Fruit fly (Drosophila melanogaster): ENCODE data around the gene mRpL44.

mRpL44 gene

DNA sequence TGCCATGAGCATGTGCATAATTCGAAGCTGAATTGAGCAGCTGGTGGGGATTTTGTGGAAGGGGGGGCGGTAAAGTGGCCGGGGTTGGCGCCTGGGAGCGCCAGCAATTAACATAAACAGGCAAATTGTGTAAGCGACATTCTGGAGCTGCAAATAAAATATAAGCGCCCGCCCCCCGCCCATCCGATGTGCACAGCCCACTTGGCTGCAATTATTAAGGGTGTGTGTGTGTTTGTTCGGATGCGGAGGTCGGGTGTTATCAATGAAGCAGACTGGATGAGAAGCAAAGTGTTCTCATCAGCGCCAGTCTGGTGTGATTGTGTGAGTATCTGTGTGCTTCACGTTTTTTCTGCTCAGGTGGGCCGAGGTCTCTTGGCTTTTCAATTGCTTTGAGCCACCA lies 49.4 kb upstream of the mRpL44 start:
- TF ChIP-seq CG2116 (GFP tag; optimal IDR thresholded peaks at IDR 0.05) (no peak), Ets65A (GFP tag) (peak; percentile 27), hb (GFP tag; IDR thresholded peaks at IDR 0.05; ENCODE audit: partially characterized antibody) (0 out of 3 replicates have a peak, but pooled peaks have one; percentile 16), CG7372 (GFP tag; IDR thresholded peaks at IDR 0.05) (0 out of 2 replicates have a peak, but pooled peaks have one; percentile 12), Doc2 (GFP tag; IDR thresholded peaks at IDR 0.05) (no peak), fd102C (GFP tag; optimal IDR thresholded peaks at IDR 0.05) (no peak), Rfx (GFP tag; IDR thresholded peaks at IDR 0.05) (no peak), gt (GFP tag; IDR thresholded peaks at IDR 0.05) (0 out of 2 replicates have a peak, but pooled peaks have one; percentile 7), chinmo (GFP tag; IDR thresholded peaks at IDR 0.05; ENCODE audit: partially characterized antibody) (0 out of 4 replicates have a peak, but pooled peaks have one; percentile 58), crol (GFP tag; IDR thresholded peaks at IDR 0.05) (peak; percentile 21; the same call in 1 of the 2 replicates)

DNA sequence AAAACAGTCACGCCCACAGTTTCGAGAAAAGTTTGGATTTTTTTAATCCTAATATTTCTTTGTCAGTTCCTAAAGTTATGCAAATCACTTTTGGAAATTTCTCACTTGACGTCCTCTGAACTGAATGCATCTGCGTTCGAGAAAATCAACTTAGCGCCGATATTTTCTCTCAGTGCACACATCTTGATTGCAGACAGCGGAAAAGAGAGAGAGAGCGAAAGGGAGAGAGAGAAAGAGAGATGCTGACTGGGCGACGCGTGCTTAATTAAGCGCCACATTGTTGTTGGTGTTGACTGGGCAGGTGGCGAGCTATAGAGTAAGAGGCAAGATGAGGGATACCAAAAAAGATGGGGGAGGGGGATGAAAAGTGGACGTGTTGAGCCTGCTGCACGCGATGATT lies 48.2 kb upstream of the mRpL44 start:
- peak; percentile 26 for TF ChIP-seq nom (GFP tag; optimal IDR thresholded peaks at IDR 0.05)
- no peak for TF ChIP-seq CG11247 (GFP tag; IDR thresholded peaks at IDR 0.05)
- peak; percentile 36 for TF ChIP-seq pb (GFP tag; optimal IDR thresholded peaks at IDR 0.05)
- peak; percentile 15 for TF ChIP-seq CG8359 (GFP tag; optimal IDR thresholded peaks at IDR 0.05; ENCODE audit: borderline replicate concordance)
- no peak for TF ChIP-seq ab (GFP tag; optimal IDR thresholded peaks at IDR 0.05)
- no peak for TF ChIP-seq Scr (GFP tag; IDR thresholded peaks at IDR 0.05; ENCODE audit: partially characterized antibody)
- TF ChIP-seq Atf6 (GFP tag; IDR thresholded peaks at IDR 0.05): 0 out of 2 replicates have a peak, but pooled peaks have one; percentile 18
- TF ChIP-seq Trl (optimal IDR thresholded peaks at IDR 0.05): peak; percentile 18 to 56
- peak; percentile 52 for TF ChIP-seq Trl (GFP tag; optimal IDR thresholded peaks at IDR 0.05)
- no peak for TF ChIP-seq CG13123 (GFP tag; optimal IDR thresholded peaks at IDR 0.05)
- peak; percentile 24 for TF ChIP-seq Six4 (GFP tag; optimal IDR thresholded peaks at IDR 0.05)
- peak; percentile 11 for TF ChIP-seq CG6654 (GFP tag; optimal IDR thresholded peaks at IDR 0.05)
- no peak for TF ChIP-seq pzg (GFP tag; optimal IDR thresholded peaks at IDR 0.05)
- TF ChIP-seq nau (GFP tag; optimal IDR thresholded peaks at IDR 0.05): no peak
- TF ChIP-seq sima (GFP tag; optimal IDR thresholded peaks at IDR 0.05): no peak
- TF ChIP-seq CG34376 (GFP tag; optimal IDR thresholded peaks at IDR 0.05): no peak
- TF ChIP-seq CG2712 (tag; optimal IDR thresholded peaks at IDR 0.05): peak; percentile 58
- TF ChIP-seq CG9876 (GFP tag; optimal IDR thresholded peaks at IDR 0.05): peak; percentile 24
- TF ChIP-seq HmgD (GFP tag; optimal IDR thresholded peaks at IDR 0.05): no peak
- TF ChIP-seq Sox102F (GFP tag; optimal IDR thresholded peaks at IDR 0.05): peak; percentile 67
- peak; percentile 72 for TF ChIP-seq gem (tag; optimal IDR thresholded peaks at IDR 0.05)
- no peak for TF ChIP-seq CG32767 (GFP tag; IDR thresholded peaks at IDR 0.05)
- no peak for TF ChIP-seq z (GFP tag; IDR thresholded peaks at IDR 0.05)
- peak; percentile 36 for TF ChIP-seq CG2120 (GFP tag; optimal IDR thresholded peaks at IDR 0.05)
- TF ChIP-seq CG4424 (GFP tag; optimal IDR thresholded peaks at IDR 0.05): peak; percentile 61
- no peak for TF ChIP-seq gfzf (GFP tag; optimal IDR thresholded peaks at IDR 0.05)
- TF ChIP-seq vnd (GFP tag; IDR thresholded peaks at IDR 0.05; ENCODE audit: partially characterized antibody): no peak
- peak; percentile 9; the same call in 1 of the 3 replicates for TF ChIP-seq CG14050 (GFP tag; IDR thresholded peaks at IDR 0.05)
- no peak for TF ChIP-seq eyg (GFP tag; optimal IDR thresholded peaks at IDR 0.05)
- TF ChIP-seq amos (GFP tag; IDR thresholded peaks at IDR 0.05; ENCODE audit: partially characterized antibody): no peak
- peak; percentile 59 for TF ChIP-seq CG8388 (GFP tag; optimal IDR thresholded peaks at IDR 0.05)
- TF ChIP-seq pum (GFP tag; optimal IDR thresholded peaks at IDR 0.05): peak; percentile 54
- TF ChIP-seq lmd (GFP tag; IDR thresholded peaks at IDR 0.05): peak; percentile 52
- no peak for TF ChIP-seq CG13287 (GFP tag; IDR thresholded peaks at IDR 0.05; ENCODE audit: partially characterized antibody)
- TF ChIP-seq Lim3 (GFP tag; IDR thresholded peaks at IDR 0.05): no peak
- no peak for TF ChIP-seq CG10431 (GFP tag; optimal IDR thresholded peaks at IDR 0.05)
- peak; percentile 40 for TF ChIP-seq jumu (GFP tag; optimal IDR thresholded peaks at IDR 0.05)
- peak; percentile 68 for TF ChIP-seq CG17359 (tag; optimal IDR thresholded peaks at IDR 0.05)
- TF ChIP-seq Myb (GFP tag; optimal IDR thresholded peaks at IDR 0.05): peak; percentile 26
- peak; percentile 29 for TF ChIP-seq CG15601 (tag; optimal IDR thresholded peaks at IDR 0.05)

Data from whole organism, embryonic.